Worm (Caenorhabditis elegans): ENCODE measurements around the gene srbc-55.

DNA sequence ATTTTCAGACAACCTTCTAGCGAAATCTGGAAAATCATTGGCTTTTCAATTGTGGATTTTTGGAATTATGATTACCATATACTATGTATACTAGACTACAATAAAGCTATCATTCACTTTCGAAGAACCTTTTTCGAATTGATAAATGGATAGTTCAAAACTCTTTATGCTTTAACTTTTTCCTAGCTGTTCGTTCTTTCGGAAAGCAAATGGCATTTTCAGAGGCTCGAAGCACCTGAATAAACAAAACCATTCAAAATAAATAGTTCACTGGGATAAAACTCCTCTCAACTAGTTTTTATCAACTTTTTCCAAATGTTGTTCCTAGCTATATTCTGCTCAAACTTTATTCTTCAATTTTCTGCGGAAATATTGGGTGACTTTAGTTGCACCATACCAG lies 48.7 kb downstream of the srbc-55 start, which contains the start of gene T26E4.2:
- TF ChIP-seq dao-5 (tag; optimal IDR thresholded peaks at IDR 0.05) (no peak), him-1 (tag; optimal IDR thresholded peaks at IDR 0.05) (no peak), W03F9.2 (tag; optimal IDR thresholded peaks at IDR 0.05) (no peak)

Data from whole organism, L4/young adult.